Worm (Caenorhabditis elegans) whole organism, early embryonic: Measurements from ENCODE around the gene F38B6.7.

Experiments
- aly-1 ChIP-seq: sonication (generic microtip); optimal IDR thresholded peaks from 2 replicates; lab custom pipeline; 2016; ENCODE audit warnings: missing genetic modification characterization, missing compliant biosample characterization
- ama-1 ChIP-seq: fragments of 150-350 bp; optimal IDR thresholded peaks from 2 replicates; lab custom pipeline; 2014
- ceh-36 ChIP-seq: sonication (generic microtip); optimal IDR thresholded peaks from 2 replicates; lab custom pipeline; 2016; ENCODE audit warnings: missing genetic modification characterization, inconsistent platforms, missing compliant biosample characterization
- ets-7 ChIP-seq: sonication (generic microtip); optimal IDR thresholded peaks from 2 replicates; lab custom pipeline; 2016; ENCODE audit warnings: missing genotype, missing genetic modification characterization, missing compliant biosample characterization
- flt-1 ChIP-seq: fragments of 200-800 bp; sonication (Bioruptor generic); IDR thresholded peaks from 2 replicates; pipeline ENCODE4 v1.3.6; 2022; ENCODE audit warnings: missing genetic modification characterization, missing compliant biosample characterization
- hmbx-1 ChIP-seq: sonication (generic microtip); optimal IDR thresholded peaks from 2 replicates; lab custom pipeline; 2016; ENCODE audit warnings: mild to moderate bottlenecking, missing genetic modification characterization, missing compliant biosample characterization
- pes-1 ChIP-seq: fragments of 200-800 bp; sonication (Bioruptor generic); IDR thresholded peaks from 2 replicates; pipeline ENCODE4 v1.3.6; 2022; ENCODE audit warnings: missing genetic modification reagents, missing genetic modification characterization, missing compliant biosample characterization
- sea-1 ChIP-seq: fragments of 200-800 bp; sonication (Bioruptor generic); conservative IDR thresholded peaks from 2 replicates; pipeline ENCODE4 v1.3.6; 2022; ENCODE audit warnings: missing genetic modification characterization, missing compliant biosample characterization
- tbx-37 ChIP-seq: fragments of 200-800 bp; sonication (Bioruptor generic); conservative IDR thresholded peaks from 2 replicates; pipeline ENCODE4 v1.3.6; 2022; ENCODE audit warnings: missing genetic modification reagents, missing genetic modification characterization, missing compliant biosample characterization

ce11 chrX:6687345-6687744, 10.8 kb downstream of the F38B6.7 start:
- TF ChIP-seq pes-1 = no peak
- no peak for TF ChIP-seq ama-1 (lab: Kevin White, UChicago)
- no peak for TF ChIP-seq aly-1 (tag; lab: Kevin White, UChicago)
- no peak for TF ChIP-seq tbx-37 (GFP tag; lab: Robert Waterston, UW)
- no peak for TF ChIP-seq sea-1 (GFP tag; lab: Robert Waterston, UW)
- TF ChIP-seq ceh-36 = no peak
- TF ChIP-seq ets-7 (tag; lab: Kevin White, UChicago) = no peak
- TF ChIP-seq hmbx-1 (tag; lab: Kevin White, UChicago) = no peak
- no peak for TF ChIP-seq flt-1 (GFP tag; lab: Robert Waterston, UW)
